Worm (Caenorhabditis elegans) whole organism, L4 larva: ENCODE measurements around the gene aqp-2.

Experiments
- F44E2.7 ChIP-seq: fragments of 200-800 bp; sonication (Bioruptor generic); IDR thresholded peaks from 2 replicates; pipeline ENCODE4 v2.1.2; 2022; ENCODE audit warnings: missing genetic modification characterization, missing compliant biosample characterization
- R02D3.7 ChIP-seq: fragments of 150-350 bp; sonication (generic microtip); optimal IDR thresholded peaks from 3 replicates; lab custom pipeline; 2014; ENCODE audit warnings: missing biosample characterization, missing genetic modification characterization
- Y105C5A.15 ChIP-seq: fragments of 200-800 bp; sonication (Bioruptor generic); IDR thresholded peaks from 2 replicates; pipeline ENCODE4 v1.3.6; 2022; ENCODE audit warnings: missing genetic modification characterization, missing compliant biosample characterization
- Y5F2A.4 ChIP-seq: fragments of 200-800 bp; sonication (Bioruptor generic); optimal IDR thresholded peaks from 2 replicates; lab custom pipeline; 2018; ENCODE audit warnings: mild to moderate bottlenecking, missing genetic modification characterization, missing compliant biosample characterization
- ceh-28 ChIP-seq: fragments of 150-350 bp; optimal IDR thresholded peaks from 2 replicates; lab custom pipeline; 2014; ENCODE audit warnings: missing biosample characterization, missing genetic modification reagents, missing genetic modification characterization
- ceh-44 ChIP-seq: fragments of 200-800 bp; sonication (Bioruptor generic); IDR thresholded peaks from 2 replicates; pipeline ENCODE4 v1.3.6; 2022; ENCODE audit warnings: missing genetic modification reagents, missing genetic modification characterization, missing compliant biosample characterization
- ceh-62 ChIP-seq: sonication (generic microtip); optimal IDR thresholded peaks from 2 replicates; lab custom pipeline; 2017; ENCODE audit warnings: missing biosample characterization, missing genetic modification characterization
- ceh-82 ChIP-seq: sonication (generic microtip); optimal IDR thresholded peaks from 2 replicates; lab custom pipeline; 2017; ENCODE audit warnings: missing biosample characterization, missing genetic modification characterization
- ces-1 ChIP-seq: fragments of 150-350 bp; sonication (generic microtip); optimal IDR thresholded peaks from 4 replicates; lab custom pipeline; 2014; ENCODE audit warnings: missing biosample characterization, missing genetic modification reagents, missing genetic modification characterization
- daf-12 ChIP-seq: fragments of 150-350 bp; optimal IDR thresholded peaks from 2 replicates; lab custom pipeline; 2014; ENCODE audit warnings: missing biosample characterization, missing genetic modification reagents, missing genetic modification characterization
- daf-16 ChIP-seq, 3 experiments: sonication (generic microtip); optimal IDR thresholded peaks; 2 replicates each; lab custom pipeline; 2016 to 2017; ENCODE audit warnings: missing genetic modification characterization in 3 of 3, missing genetic modification reagents in 3 of 3, mild to moderate bottlenecking in 2 of 3, missing compliant biosample characterization in 2 of 3, missing biosample characterization in 1 of 3, moderate library complexity in 1 of 3
- daf-8 ChIP-seq: fragments of 200-800 bp; sonication (Bioruptor generic); IDR thresholded peaks from 2 replicates; pipeline ENCODE4 v1.3.6; 2022; ENCODE audit warnings: missing genetic modification characterization, missing compliant biosample characterization
- dmd-6 ChIP-seq: fragments of 200-800 bp; sonication (Bioruptor generic); IDR thresholded peaks from 2 replicates; pipeline ENCODE4 v1.3.6; 2022; ENCODE audit warnings: missing genetic modification reagents, missing genetic modification characterization, missing compliant biosample characterization
- dmd-8 ChIP-seq: fragments of 200-800 bp; sonication (Bioruptor generic); IDR thresholded peaks from 2 replicates; pipeline ENCODE4 v1.3.6; 2022; ENCODE audit warnings: missing genetic modification characterization, missing compliant biosample characterization
- dpl-1 ChIP-seq: fragments of 150-350 bp; optimal IDR thresholded peaks from 2 replicates; lab custom pipeline; 2014; ENCODE audit warnings: missing biosample characterization, missing genetic modification reagents, missing genetic modification characterization
- fkh-10 ChIP-seq: fragments of 150-350 bp; optimal IDR thresholded peaks from 2 replicates; lab custom pipeline; 2014; ENCODE audit warnings: missing biosample characterization, missing genetic modification reagents, missing genetic modification characterization
- fos-1 ChIP-seq: fragments of 150-350 bp; optimal IDR thresholded peaks from 2 replicates; lab custom pipeline; 2014; ENCODE audit warnings: missing biosample characterization, missing genetic modification characterization
- hlh-30 ChIP-seq: sonication (generic microtip); optimal IDR thresholded peaks from 2 replicates; lab custom pipeline; 2017; ENCODE audit warnings: antibody characterized with exemption, mild to moderate bottlenecking, missing genetic modification characterization, missing compliant biosample characterization; ENCODE audit not compliant: insufficient read depth
- jun-1 ChIP-seq: fragments of 150-350 bp; optimal IDR thresholded peaks from 2 replicates; lab custom pipeline; 2014; ENCODE audit warnings: missing biosample characterization, missing genetic modification reagents, missing genetic modification characterization
- lin-13 ChIP-seq: fragments of 150-350 bp; optimal IDR thresholded peaks from 2 replicates; lab custom pipeline; 2014; ENCODE audit warnings: missing biosample characterization, missing genetic modification reagents, missing genetic modification characterization
- lin-29 ChIP-seq: fragments of 200-800 bp; sonication (Bioruptor generic); IDR thresholded peaks from 2 replicates; pipeline ENCODE4 v1.3.6; 2022; ENCODE audit warnings: missing genetic modification reagents, missing genetic modification characterization, missing compliant biosample characterization
- lin-39 ChIP-seq: fragments of 150-350 bp; optimal IDR thresholded peaks from 2 replicates; lab custom pipeline; 2014; ENCODE audit warnings: missing biosample characterization, missing genetic modification reagents, missing genetic modification characterization
- lir-3 ChIP-seq: sonication (generic microtip); optimal IDR thresholded peaks from 2 replicates; lab custom pipeline; 2016; ENCODE audit warnings: mild to moderate bottlenecking, missing genetic modification characterization, missing compliant biosample characterization
- mdt-29 ChIP-seq: fragments of 200-800 bp; sonication (Bioruptor generic); IDR thresholded peaks from 2 replicates; pipeline ENCODE4 v1.3.6; 2022; ENCODE audit warnings: missing genetic modification reagents, missing genetic modification characterization, missing compliant biosample characterization
- mes-2 ChIP-seq: sonication (generic microtip); optimal IDR thresholded peaks from 2 replicates; lab custom pipeline; 2016; ENCODE audit warnings: missing genotype, mild to moderate bottlenecking, missing genetic modification characterization, missing compliant biosample characterization; ENCODE audit not compliant: poor library complexity, severe bottlenecking
- mxl-2 ChIP-seq: fragments of 200-800 bp; sonication (Bioruptor generic); conservative IDR thresholded peaks from 2 replicates; pipeline ENCODE4 v1.3.6; 2022; ENCODE audit warnings: missing genetic modification reagents, missing genetic modification characterization, missing compliant biosample characterization
- mxl-3 ChIP-seq: fragments of 200-800 bp; sonication (Bioruptor generic); optimal IDR thresholded peaks from 2 replicates; lab custom pipeline; 2018; ENCODE audit warnings: mild to moderate bottlenecking, missing genetic modification characterization, missing compliant biosample characterization
- nhr-10 ChIP-seq: fragments of 150-350 bp; optimal IDR thresholded peaks from 2 replicates; lab custom pipeline; 2014; ENCODE audit warnings: missing biosample characterization, missing genetic modification characterization
- nhr-111 ChIP-seq: fragments of 200-800 bp; sonication (Bioruptor generic); optimal IDR thresholded peaks from 2 replicates; lab custom pipeline; 2018; ENCODE audit warnings: mild to moderate bottlenecking, missing genetic modification characterization, missing compliant biosample characterization
- nhr-237 ChIP-seq: sonication (generic microtip); optimal IDR thresholded peaks from 2 replicates; lab custom pipeline; 2017; ENCODE audit warnings: missing biosample characterization, missing genetic modification characterization
- nhr-41 ChIP-seq: fragments of 200-800 bp; sonication (Bioruptor generic); IDR thresholded peaks from 2 replicates; pipeline ENCODE4 v1.3.6; 2022; ENCODE audit warnings: missing genetic modification reagents, missing genetic modification characterization, missing compliant biosample characterization
- nhr-6 ChIP-seq: fragments of 150-350 bp; optimal IDR thresholded peaks from 2 replicates; lab custom pipeline; 2014; ENCODE audit warnings: missing biosample characterization, missing genetic modification characterization
- pha-4 ChIP-seq, 2 experiments: fragments of 150-350 bp in 1 of 2; fragments of 200-800 bp in 1 of 2; sonication (Bioruptor generic) in 1 of 2; IDR thresholded peaks in 1 of 2; optimal IDR thresholded peaks in 1 of 2; 2 replicates each; pipeline versions ENCODE4 v1.3.6 to Lab custom; 2014 to 2022; ENCODE audit warnings: missing genetic modification characterization in 2 of 2, missing genetic modification reagents in 2 of 2, missing biosample characterization in 1 of 2, missing compliant biosample characterization in 1 of 2
- php-3 ChIP-seq: fragments of 200-800 bp; sonication (Bioruptor generic); IDR thresholded peaks from 2 replicates; pipeline ENCODE4 v1.3.6; 2022; ENCODE audit warnings: missing genetic modification reagents, missing genetic modification characterization, missing compliant biosample characterization
- rbr-2 ChIP-seq: sonication (generic microtip); optimal IDR thresholded peaks from 2 replicates; lab custom pipeline; 2016; ENCODE audit warnings: missing genotype, missing genetic modification characterization, missing compliant biosample characterization
- saeg-2 ChIP-seq: fragments of 200-800 bp; sonication (Bioruptor generic); IDR thresholded peaks from 2 replicates; pipeline ENCODE4 v1.3.6; 2022; ENCODE audit warnings: missing genetic modification reagents, missing genetic modification characterization, missing compliant biosample characterization
- sdz-12 ChIP-seq: fragments of 200-800 bp; sonication (Bioruptor generic); optimal IDR thresholded peaks from 2 replicates; lab custom pipeline; 2018; ENCODE audit warnings: mild to moderate bottlenecking, missing genetic modification characterization, missing compliant biosample characterization
- spr-1 ChIP-seq: sonication (generic microtip); optimal IDR thresholded peaks from 2 replicates; lab custom pipeline; 2016; ENCODE audit warnings: mild to moderate bottlenecking, missing genetic modification characterization, missing compliant biosample characterization
- spr-3 ChIP-seq: fragments of 200-800 bp; sonication (Bioruptor generic); optimal IDR thresholded peaks from 2 replicates; lab custom pipeline; 2018; ENCODE audit warnings: mild to moderate bottlenecking, missing genetic modification characterization, missing compliant biosample characterization
- tra-1 ChIP-seq: fragments of 200-800 bp; sonication (Bioruptor generic); IDR thresholded peaks from 2 replicates; pipeline ENCODE4 v1.3.6; 2022; ENCODE audit warnings: missing genetic modification reagents, missing genetic modification characterization, missing compliant biosample characterization
- vab-7 ChIP-seq: fragments of 200-800 bp; sonication (Bioruptor generic); IDR thresholded peaks from 2 replicates; pipeline ENCODE4 v1.3.6; 2022; ENCODE audit warnings: missing genetic modification reagents, missing genetic modification characterization, missing compliant biosample characterization
- zag-1 ChIP-seq: fragments of 150-350 bp; optimal IDR thresholded peaks from 2 replicates; lab custom pipeline; 2014; ENCODE audit warnings: missing biosample characterization, missing genetic modification characterization

aqp-2 gene

DNA sequence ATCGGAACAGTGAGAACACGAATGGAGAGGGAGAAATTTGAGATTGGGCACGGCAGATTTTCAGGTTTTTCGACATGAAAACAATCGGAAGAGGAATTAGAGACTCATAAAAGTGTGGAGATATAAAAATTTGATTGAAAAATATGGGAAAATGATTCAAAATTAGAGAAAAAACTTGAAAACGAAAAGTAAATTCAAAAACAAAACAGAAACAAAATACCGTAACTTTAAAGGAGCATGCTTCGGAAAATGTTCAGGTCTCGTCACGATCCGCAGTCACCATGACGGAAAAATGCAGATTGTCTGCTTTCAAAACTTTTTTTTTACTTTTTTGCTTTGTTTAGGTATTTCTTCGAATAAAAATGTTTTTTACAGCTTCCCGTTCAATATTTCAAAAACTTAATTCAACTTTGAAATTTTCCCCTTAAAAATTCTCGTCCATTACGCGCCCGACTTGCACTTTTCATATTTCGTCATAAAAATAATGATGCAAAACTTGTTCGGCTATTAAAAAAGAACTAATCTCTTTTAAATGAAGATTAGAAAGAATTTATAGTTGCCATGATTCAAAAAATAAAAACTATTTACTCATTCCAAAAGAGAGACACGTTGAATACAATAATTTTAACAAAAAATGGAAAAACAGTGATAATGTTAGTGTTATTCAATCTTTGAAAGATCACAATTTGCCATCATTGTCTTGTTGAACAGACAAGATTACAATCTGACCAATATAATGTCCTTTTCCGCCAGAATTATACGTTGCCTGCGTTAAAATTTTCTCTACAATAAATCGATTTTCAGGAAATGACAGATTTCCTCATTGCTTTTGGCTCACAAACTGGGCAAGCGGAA lies 23.6 kb upstream of the aqp-2 start, which contains the start of gene mtrr-1 (continued):
- TF ChIP-seq Y105C5A.15 (no peak), mxl-2 (GFP tag; lab: Robert Waterston, UW) (no peak), php-3 (GFP tag; lab: Robert Waterston, UW) (no peak), zag-1 (no peak), daf-16 (GFP tag; optimal IDR thresholded peaks at IDR 0.05; lab: Kevin White, UChicago) (peak in 1 of 2 experiments; percentile 48), daf-16 (tag; optimal IDR thresholded peaks at IDR 0.05; lab: Kevin White, UChicago) (no peak), Y5F2A.4 (no peak), lin-29 (GFP tag; lab: Robert Waterston, UW) (no peak), saeg-2 (GFP tag; lab: Robert Waterston, UW) (no peak), ces-1 (no peak), R02D3.7 (tag; lab: Kevin White, UChicago) (no peak), mdt-29 (GFP tag; lab: Robert Waterston, UW) (no peak), fkh-10 (GFP tag; lab: Kevin White, UChicago) (no peak), dpl-1 (GFP tag; lab: Kevin White, UChicago) (no peak), pha-4 (GFP tag; IDR thresholded peaks at IDR 0.05; lab: Robert Waterston, UW) (no peak), pha-4 (tag; optimal IDR thresholded peaks at IDR 0.05; lab: Kevin White, UChicago) (no peak), vab-7 (no peak), spr-3 (GFP tag; lab: Kevin White, UChicago) (no peak), rbr-2 (no peak), ceh-44 (no peak), F44E2.7 (no peak), spr-1 (no peak), lin-39 (tag; lab: Kevin White, UChicago) (no peak), lir-3 (tag; lab: Kevin White, UChicago) (no peak), daf-8 (GFP tag; lab: Robert Waterston, UW) (no peak), ceh-62 (tag; lab: Kevin White, UChicago) (no peak), lin-13 (GFP tag; lab: Kevin White, UChicago) (no peak), dmd-8 (GFP tag; lab: Robert Waterston, UW) (no peak), nhr-6 (tag; lab: Kevin White, UChicago) (no peak), daf-12 (tag; lab: Kevin White, UChicago) (no peak), nhr-41 (GFP tag; lab: Robert Waterston, UW) (no peak), fos-1 (tag; lab: Kevin White, UChicago) (no peak), sdz-12 (GFP tag; lab: Kevin White, UChicago) (no peak), mes-2 (tag; lab: Kevin White, UChicago) (peak; percentile 39), nhr-10 (tag; lab: Kevin White, UChicago) (no peak), ceh-82 (tag; lab: Kevin White, UChicago) (no peak), nhr-237 (tag; lab: Kevin White, UChicago) (no peak), dmd-6 (GFP tag; lab: Robert Waterston, UW) (peak; percentile 46), nhr-111 (GFP tag; lab: Kevin White, UChicago) (no peak), jun-1 (tag; lab: Kevin White, UChicago) (no peak), hlh-30 (tag; lab: Kevin White, UChicago) (no peak), mxl-3 (no peak), ceh-28 (tag; lab: Kevin White, UChicago) (no peak), tra-1 (GFP tag; lab: Robert Waterston, UW) (0 out of 2 replicates have a peak, but pooled peaks have one; percentile 27)
